Worm (Caenorhabditis elegans) whole organism, young adult: ENCODE data around the gene tag-266.

Source experiments
- D2030.7 ChIP-seq: fragments of 200-800 bp; sonication (Bioruptor generic); IDR thresholded peaks from 2 replicates; pipeline ENCODE4 v1.3.6; 2022; ENCODE audit warnings: missing genetic modification reagents, missing genetic modification characterization, missing compliant biosample characterization
- ets-4 ChIP-seq: fragments of 200-800 bp; sonication (Bioruptor generic); optimal IDR thresholded peaks from 2 replicates; lab custom pipeline; 2018; ENCODE audit warnings: mild to moderate bottlenecking, missing genetic modification characterization, missing compliant biosample characterization
- him-1 ChIP-seq: sonication (generic microtip); optimal IDR thresholded peaks from 2 replicates; lab custom pipeline; 2016; ENCODE audit warnings: missing genotype, missing genetic modification reagents, missing genetic modification characterization, missing compliant biosample characterization
- nfya-1 ChIP-seq: sonication (generic microtip); optimal IDR thresholded peaks from 2 replicates; lab custom pipeline; 2017; ENCODE audit warnings: antibody characterized with exemption, missing compliant biosample characterization, missing genetic modification characterization, borderline replicate concordance; ENCODE audit not compliant: insufficient read depth
- pha-4 ChIP-seq: fragments of 150-350 bp; sonication (generic microtip); optimal IDR thresholded peaks from 2 replicates; lab custom pipeline; 2014; ENCODE audit warnings: missing biosample characterization, missing genetic modification reagents, missing genetic modification characterization
- somi-1 ChIP-seq: fragments of 200-800 bp; sonication (Bioruptor generic); optimal IDR thresholded peaks from 2 replicates; lab custom pipeline; 2018; ENCODE audit warnings: mild to moderate bottlenecking, missing genetic modification characterization, missing compliant biosample characterization
- unc-62 ChIP-seq: fragments of 150-350 bp; optimal IDR thresholded peaks from 2 replicates; lab custom pipeline; 2014; ENCODE audit warnings: missing biosample characterization, missing genetic modification reagents, missing genetic modification characterization
- zim-3 ChIP-seq: sonication (generic microtip); optimal IDR thresholded peaks from 2 replicates; lab custom pipeline; 2017; ENCODE audit warnings: mild to moderate bottlenecking, missing genetic modification characterization, moderate library complexity, missing compliant biosample characterization
- ztf-18 ChIP-seq: sonication (generic microtip); optimal IDR thresholded peaks from 2 replicates; lab custom pipeline; 2016; ENCODE audit warnings: missing genotype, mild to moderate bottlenecking, missing genetic modification characterization, missing compliant biosample characterization
- ztf-28 ChIP-seq: fragments of 200-800 bp; sonication (Bioruptor generic); IDR thresholded peaks from 2 replicates; pipeline ENCODE4 v1.3.6; 2022; ENCODE audit warnings: missing genetic modification reagents, missing genetic modification characterization, missing compliant biosample characterization
- ztf-3 ChIP-seq: fragments of 200-800 bp; sonication (Bioruptor generic); optimal IDR thresholded peaks from 2 replicates; lab custom pipeline; 2018; ENCODE audit warnings: mild to moderate bottlenecking, missing genetic modification characterization, missing compliant biosample characterization

DNA sequence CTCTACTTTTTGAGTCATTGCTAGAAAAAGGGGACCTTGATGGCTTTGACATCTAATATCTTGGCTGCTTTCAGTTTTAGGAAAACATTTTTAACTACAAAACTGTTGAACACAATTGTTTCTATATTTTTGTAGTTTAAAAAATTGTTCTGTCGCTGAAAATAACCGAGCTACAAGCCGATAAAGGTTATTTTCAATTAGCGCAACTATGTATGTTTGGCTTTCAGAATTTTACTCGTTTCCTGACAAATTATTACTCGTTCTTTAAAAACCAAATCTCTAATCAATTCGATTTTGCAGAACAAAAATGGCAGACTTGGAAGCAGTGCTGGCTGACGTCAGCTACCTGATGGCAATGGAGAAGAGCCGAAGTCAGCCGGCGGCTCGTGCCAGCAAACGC lies 35.8 kb upstream of the tag-266 start, which contains the start of gene grk-2:
- TF ChIP-seq nfya-1, result no peak
- TF ChIP-seq ztf-3 (GFP tag; lab: Kevin White, UChicago), result no peak
- no peak for TF ChIP-seq him-1
- TF ChIP-seq ets-4, result no peak
- TF ChIP-seq D2030.7, result no peak
- TF ChIP-seq ztf-18, result no peak
- TF ChIP-seq pha-4 (tag; lab: Kevin White, UChicago), result no peak
- no peak for TF ChIP-seq somi-1 (GFP tag; lab: Kevin White, UChicago)
- no peak for TF ChIP-seq unc-62 (GFP tag; lab: Kevin White, UChicago)
- no peak for TF ChIP-seq ztf-28 (GFP tag; lab: Robert Waterston, UW)
- TF ChIP-seq zim-3 (tag; lab: Kevin White, UChicago), result no peak
